Fruit fly (Drosophila melanogaster): ENCODE results near the gene CG46466.

CG46466 gene

dm6 chr4:625898-626644, 36.9 kb downstream of the CG46466 start, which contains the start of gene mav:
mav (minus strand) TSS chr4:626031.
- TF ChIP-seq CG17359 (tag; optimal IDR thresholded peaks at IDR 0.05) (peak; percentile 0), lmd (GFP tag; IDR thresholded peaks at IDR 0.05) (no peak), Hmr (GFP tag; optimal IDR thresholded peaks at IDR 0.05) (no peak), CG13123 (GFP tag; optimal IDR thresholded peaks at IDR 0.05) (no peak), CG11085 (GFP tag; IDR thresholded peaks at IDR 0.05) (no peak), MESR4 (GFP tag; optimal IDR thresholded peaks at IDR 0.05) (peak; percentile 63), gsb (GFP tag; IDR thresholded peaks at IDR 0.05) (no peak), CG13296 (GFP tag; optimal IDR thresholded peaks at IDR 0.05) (peak; percentile 16), CG5180 (GFP tag; optimal IDR thresholded peaks at IDR 0.05) (peak; percentile 84), zen (tag; optimal IDR thresholded peaks at IDR 0.05) (peak; percentile 46), org-1 (GFP tag; optimal IDR thresholded peaks at IDR 0.05) (no peak), CG2199 (GFP tag; IDR thresholded peaks at IDR 0.05) (peak; percentile 93), BtbVII (GFP tag; optimal IDR thresholded peaks at IDR 0.05) (no peak), CG7271 (tag; optimal IDR thresholded peaks at IDR 0.05) (no peak), CG16813 (GFP tag; IDR thresholded peaks at IDR 0.05; ENCODE audit: partially characterized antibody) (no peak), fd102C (GFP tag; optimal IDR thresholded peaks at IDR 0.05) (no peak), CG17612 (GFP tag; IDR thresholded peaks at IDR 0.05) (no peak), CG13775 (GFP tag; optimal IDR thresholded peaks at IDR 0.05) (no peak), D19A (tag; optimal IDR thresholded peaks at IDR 0.05) (peak; percentile 13), odd (GFP tag; optimal IDR thresholded peaks at IDR 0.05) (peak; percentile 38), gem (tag; optimal IDR thresholded peaks at IDR 0.05) (no peak), CG16779 (GFP tag; IDR thresholded peaks at IDR 0.05) (no peak), gt (GFP tag; IDR thresholded peaks at IDR 0.05) (no peak), disco-r (GFP tag; optimal IDR thresholded peaks at IDR 0.05) (no peak), pros (GFP tag; optimal IDR thresholded peaks at IDR 0.05) (peak; percentile 74), Doc3 (GFP tag; IDR thresholded peaks at IDR 0.05; ENCODE audit: partially characterized antibody) (no peak), HLH54F (GFP tag; optimal IDR thresholded peaks at IDR 0.05) (no peak), CG10209 (GFP tag; optimal IDR thresholded peaks at IDR 0.05) (no peak), hbn (GFP tag; IDR thresholded peaks at IDR 0.05; ENCODE audit: partially characterized antibody) (no peak), CG1603 (tag; optimal IDR thresholded peaks at IDR 0.05) (peak; percentile 39), CG11723 (GFP tag; optimal IDR thresholded peaks at IDR 0.05) (peak; percentile 56), CG12071 (GFP tag; optimal IDR thresholded peaks at IDR 0.05) (no peak), pfk (GFP tag; optimal IDR thresholded peaks at IDR 0.05) (peak; percentile 9), vfl (GFP tag; optimal IDR thresholded peaks at IDR 0.05) (no peak), nerfin-2 (GFP tag; IDR thresholded peaks at IDR 0.05; ENCODE audit: partially characterized antibody) (no peak), CG8290 (GFP tag; optimal IDR thresholded peaks at IDR 0.05) (no peak), CG8290 (tag; optimal IDR thresholded peaks at IDR 0.05) (peak in 1 of 2 experiments; percentile 62), CG3847 (GFP tag; IDR thresholded peaks at IDR 0.05) (no peak), sens (GFP tag) (peak; percentile 72), CG12219 (GFP tag; optimal IDR thresholded peaks at IDR 0.05) (no peak), CG34376 (GFP tag; optimal IDR thresholded peaks at IDR 0.05) (peak; percentile 33), nerfin-1 (tag; optimal IDR thresholded peaks at IDR 0.05) (no peak), maf-S (GFP tag; optimal IDR thresholded peaks at IDR 0.05) (no peak), corto (GFP tag; optimal IDR thresholded peaks at IDR 0.05) (peak; percentile 14), Ets65A (GFP tag) (no peak), CG15073 (GFP tag; optimal IDR thresholded peaks at IDR 0.05) (no peak), Pdp1 (GFP tag; optimal IDR thresholded peaks at IDR 0.05) (peak in 1 of 2 experiments; percentile 90), Myb (GFP tag; optimal IDR thresholded peaks at IDR 0.05) (no peak), CG11696 (GFP tag; IDR thresholded peaks at IDR 0.05) (no peak), CG9797 (GFP tag; optimal IDR thresholded peaks at IDR 0.05) (no peak)

Data from whole organism, embryonic.